Worm (Caenorhabditis elegans) whole organism, L4/young adult: Measurements from ENCODE around the gene nca-2.

Experiments used
- dao-5 ChIP-seq: sonication (generic microtip); optimal IDR thresholded peaks from 2 replicates; lab custom pipeline; 2016; ENCODE audit warnings: missing genotype, missing genetic modification characterization, moderate library complexity, missing compliant biosample characterization
- him-1 ChIP-seq: sonication (generic microtip); optimal IDR thresholded peaks from 2 replicates; lab custom pipeline; 2016; ENCODE audit warnings: missing genotype, missing genetic modification reagents, missing genetic modification characterization, missing compliant biosample characterization

ce11 chrIII:4956566-4956965 is 8.8 kb upstream of the nca-2 start, which contains the start of gene C26E6.1:
- TF ChIP-seq him-1 (no peak), dao-5 (no peak)
